Worm (Caenorhabditis elegans) whole organism, early embryonic: ENCODE results near the gene srx-54.

Source experiments
- B0310.2 ChIP-seq: sonication (generic microtip); optimal IDR thresholded peaks from 2 replicates; lab custom pipeline; 2016; ENCODE audit warnings: mild to moderate bottlenecking, missing genetic modification characterization, missing compliant biosample characterization
- aly-1 ChIP-seq: sonication (generic microtip); optimal IDR thresholded peaks from 2 replicates; lab custom pipeline; 2016; ENCODE audit warnings: missing genetic modification characterization, missing compliant biosample characterization
- ama-1 ChIP-seq: fragments of 150-350 bp; optimal IDR thresholded peaks from 2 replicates; lab custom pipeline; 2014
- ceh-13 ChIP-seq: fragments of 200-800 bp; sonication (Bioruptor generic); optimal IDR thresholded peaks from 2 replicates; lab custom pipeline; 2018; ENCODE audit warnings: mild to moderate bottlenecking, missing genetic modification characterization, missing compliant biosample characterization
- ceh-36 ChIP-seq: sonication (generic microtip); optimal IDR thresholded peaks from 2 replicates; lab custom pipeline; 2016; ENCODE audit warnings: missing genetic modification characterization, inconsistent platforms, missing compliant biosample characterization
- flt-1 ChIP-seq: fragments of 200-800 bp; sonication (Bioruptor generic); IDR thresholded peaks from 2 replicates; pipeline ENCODE4 v1.3.6; 2022; ENCODE audit warnings: missing genetic modification characterization, missing compliant biosample characterization
- hmbx-1 ChIP-seq: sonication (generic microtip); optimal IDR thresholded peaks from 2 replicates; lab custom pipeline; 2016; ENCODE audit warnings: mild to moderate bottlenecking, missing genetic modification characterization, missing compliant biosample characterization
- hnd-1 ChIP-seq: sonication (generic microtip); optimal IDR thresholded peaks from 2 replicates; lab custom pipeline; 2016; ENCODE audit warnings: missing genetic modification characterization, missing compliant biosample characterization
- pes-1 ChIP-seq: fragments of 200-800 bp; sonication (Bioruptor generic); IDR thresholded peaks from 2 replicates; pipeline ENCODE4 v1.3.6; 2022; ENCODE audit warnings: missing genetic modification reagents, missing genetic modification characterization, missing compliant biosample characterization
- scrt-1 ChIP-seq: fragments of 200-800 bp; sonication (Bioruptor generic); IDR thresholded peaks from 2 replicates; pipeline ENCODE4 v1.3.6; 2022; ENCODE audit warnings: missing genetic modification characterization, missing compliant biosample characterization
- tbx-11 ChIP-seq: fragments of 200-800 bp; sonication (Bioruptor generic); IDR thresholded peaks from 2 replicates; pipeline ENCODE4 v1.3.6; 2022; ENCODE audit warnings: missing genetic modification characterization, missing compliant biosample characterization
- tbx-37 ChIP-seq: fragments of 200-800 bp; sonication (Bioruptor generic); conservative IDR thresholded peaks from 2 replicates; pipeline ENCODE4 v1.3.6; 2022; ENCODE audit warnings: missing genetic modification reagents, missing genetic modification characterization, missing compliant biosample characterization

DNA sequence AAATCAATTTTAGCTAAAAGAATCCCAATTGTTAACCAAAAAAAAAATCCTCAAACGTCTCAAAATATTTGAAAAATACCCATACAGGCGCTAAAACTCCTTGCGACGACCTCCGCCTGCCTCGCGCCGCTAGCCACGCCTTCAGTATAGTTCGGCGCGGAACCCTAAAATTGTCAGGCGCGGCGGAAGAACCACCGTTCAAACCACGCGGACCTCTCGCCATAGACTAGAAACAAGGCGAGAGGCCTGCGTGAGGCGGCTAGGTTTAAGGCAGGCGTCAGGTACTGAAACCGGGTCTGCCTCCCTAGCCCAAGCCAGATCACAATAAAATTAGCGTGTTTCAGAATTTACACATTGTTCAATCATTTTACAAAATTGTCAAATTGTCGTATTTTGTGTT lies 17.4 kb downstream of the srx-54 start:
- TF ChIP-seq pes-1 (no peak), ceh-13 (GFP tag; lab: Kevin White, UChicago) (no peak), ama-1 (lab: Kevin White, UChicago) (no peak), B0310.2 (tag; lab: Kevin White, UChicago) (no peak), ceh-36 (tag; lab: Kevin White, UChicago) (no peak), hmbx-1 (tag; lab: Kevin White, UChicago) (no peak), flt-1 (GFP tag; lab: Robert Waterston, UW) (no peak), tbx-37 (GFP tag; lab: Robert Waterston, UW) (no peak), scrt-1 (GFP tag; lab: Robert Waterston, UW) (no peak), hnd-1 (tag; lab: Kevin White, UChicago) (no peak), tbx-11 (GFP tag; lab: Robert Waterston, UW) (no peak), aly-1 (tag; lab: Kevin White, UChicago) (no peak)
